Worm (Caenorhabditis elegans) whole organism, young adult: Measurements from ENCODE around the gene C11E4.6.

Experiments
- B0035.1 ChIP-seq: sonication (generic microtip); optimal IDR thresholded peaks from 2 replicates; lab custom pipeline; 2016; ENCODE audit warnings: missing genetic modification characterization, mild to moderate bottlenecking, missing compliant biosample characterization, missing genotype, missing genetic modification reagents
- F33H1.4 ChIP-seq: fragments of 200-800 bp; sonication (Bioruptor generic); IDR thresholded peaks from 2 replicates; pipeline ENCODE4 v1.3.6; 2022; ENCODE audit warnings: missing genetic modification reagents, missing genetic modification characterization, missing compliant biosample characterization
- egl-44 ChIP-seq: fragments of 200-800 bp; sonication (Bioruptor generic); IDR thresholded peaks from 2 replicates; pipeline ENCODE4 v1.3.6; 2022; ENCODE audit warnings: missing genetic modification reagents, missing genetic modification characterization, missing compliant biosample characterization
- lin-54 ChIP-seq: fragments of 200-800 bp; sonication (Bioruptor generic); optimal IDR thresholded peaks from 2 replicates; lab custom pipeline; 2018; ENCODE audit warnings: mild to moderate bottlenecking, missing genetic modification characterization, missing compliant biosample characterization
- nfya-1 ChIP-seq: sonication (generic microtip); optimal IDR thresholded peaks from 2 replicates; lab custom pipeline; 2017; ENCODE audit warnings: antibody characterized with exemption, missing compliant biosample characterization, missing genetic modification characterization, borderline replicate concordance; ENCODE audit not compliant: insufficient read depth
- nhr-90 ChIP-seq: sonication (generic microtip); optimal IDR thresholded peaks from 2 replicates; lab custom pipeline; 2016; ENCODE audit warnings: missing genotype, mild to moderate bottlenecking, missing genetic modification characterization, missing compliant biosample characterization
- pha-4 ChIP-seq: fragments of 150-350 bp; sonication (generic microtip); optimal IDR thresholded peaks from 2 replicates; lab custom pipeline; 2014; ENCODE audit warnings: missing biosample characterization, missing genetic modification reagents, missing genetic modification characterization
- snpc-4 ChIP-seq, 5 experiments: fragments of 150-350 bp in 1 of 5; sonication (generic microtip) in 4 of 5; optimal IDR thresholded peaks; 2 replicates each; lab custom pipeline; 2014 to 2018; ENCODE audit warnings: missing genetic modification characterization in 5 of 5, missing biosample characterization in 3 of 5, antibody characterized with exemption in 2 of 5, mild to moderate bottlenecking in 2 of 5, missing compliant biosample characterization in 2 of 5, missing genotype in 2 of 5, moderate library complexity in 2 of 5, missing genetic modification reagents in 1 of 5
- unc-62 ChIP-seq: fragments of 150-350 bp; optimal IDR thresholded peaks from 2 replicates; lab custom pipeline; 2014; ENCODE audit warnings: missing biosample characterization, missing genetic modification reagents, missing genetic modification characterization

DNA sequence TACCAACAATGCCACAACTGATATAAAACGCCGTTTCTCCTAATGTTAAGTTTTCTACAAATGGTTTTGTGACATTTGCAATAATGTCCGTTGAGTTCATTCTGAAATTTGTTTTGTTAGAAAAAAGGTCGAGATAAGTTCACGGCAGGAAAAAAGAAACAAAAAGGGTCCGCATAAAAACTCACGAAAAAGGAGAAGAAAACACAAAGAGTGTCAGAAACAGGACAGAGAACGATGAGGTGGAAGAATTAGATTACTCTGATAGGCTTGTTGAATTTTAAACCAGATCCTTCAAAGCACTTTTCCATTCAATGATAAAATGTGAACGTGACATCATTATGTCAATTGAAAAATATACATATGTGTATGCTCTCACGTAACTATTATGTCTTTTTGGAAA is 42.7 kb downstream of the C11E4.6 start, which contains the start of gene aex-2:
- TF ChIP-seq unc-62: no peak
- no peak for TF ChIP-seq F33H1.4
- no peak for TF ChIP-seq nhr-90 (tag; lab: Kevin White, UChicago)
- TF ChIP-seq egl-44: no peak
- TF ChIP-seq pha-4 (tag; lab: Kevin White, UChicago): no peak
- no peak for TF ChIP-seq B0035.1 (tag; lab: Kevin White, UChicago)
- TF ChIP-seq nfya-1 (tag; lab: Kevin White, UChicago): no peak
- TF ChIP-seq snpc-4 (GFP tag; optimal IDR thresholded peaks at IDR 0.05; lab: Kevin White, UChicago): no peak
- TF ChIP-seq snpc-4 (tag; optimal IDR thresholded peaks at IDR 0.05; lab: Kevin White, UChicago): no peak
- TF ChIP-seq lin-54: no peak
